Worm (Caenorhabditis elegans): Measurements from ENCODE around the gene C03B1.6.

DNA sequence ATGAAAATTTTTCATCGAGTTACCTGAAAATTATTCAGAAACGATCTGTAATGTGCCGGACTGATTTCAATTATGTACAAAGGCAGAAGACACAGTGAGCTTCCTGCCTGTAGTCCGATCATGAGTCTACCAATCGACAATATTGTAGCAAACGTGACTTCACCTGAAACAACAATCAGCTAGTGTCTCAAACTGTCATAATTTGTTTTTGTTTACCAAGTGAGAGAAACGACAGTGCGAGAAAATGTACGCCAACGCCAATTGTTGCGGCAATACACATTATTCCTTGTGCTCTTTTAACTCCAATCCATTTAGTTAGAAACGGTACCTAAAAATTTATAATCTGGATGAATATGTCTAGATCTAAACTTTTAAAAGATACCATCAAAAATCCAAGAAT is 12.8 kb upstream of the C03B1.6 start:
- TF ChIP-seq ceh-63 (GFP tag; optimal IDR thresholded peaks at IDR 0.05): no peak
- TF ChIP-seq nhr-237 (tag; optimal IDR thresholded peaks at IDR 0.05): no peak
